Worm (Caenorhabditis elegans): Measurements from ENCODE around the gene enpl-1.

Gene enpl-1

ce11 chrIV:11082789-11083235, 36.3 kb upstream of the enpl-1 start (continued):
- no peak for TF ChIP-seq F57C9.4 (tag; optimal IDR thresholded peaks at IDR 0.05)
- no peak for TF ChIP-seq F37B4.10 (GFP tag; IDR thresholded peaks at IDR 0.05)
- TF ChIP-seq aptf-2 (GFP tag; conservative IDR thresholded peaks at IDR 0.05) = no peak
- TF ChIP-seq xnd-1 (tag; optimal IDR thresholded peaks at IDR 0.05) = no peak
- peak; percentile 8 for TF ChIP-seq B0261.1 (tag; optimal IDR thresholded peaks at IDR 0.05)
- TF ChIP-seq ceh-58 (GFP tag; IDR thresholded peaks at IDR 0.05) = no peak
- peak; percentile 86; the same call in 1 of the 2 replicates for TF ChIP-seq K11D2.4 (GFP tag; IDR thresholded peaks at IDR 0.05)
- TF ChIP-seq egl-18 (GFP tag; IDR thresholded peaks at IDR 0.05) = peak; percentile 78; the same call in 1 of the 2 replicates
- no peak for TF ChIP-seq tbx-9 (tag; optimal IDR thresholded peaks at IDR 0.05; ENCODE audit: borderline replicate concordance)
- TF ChIP-seq attf-6 (GFP tag; IDR thresholded peaks at IDR 0.05) = peak; percentile 13; the same call in 1 of the 2 replicates
- peak; percentile 63 for TF ChIP-seq rcor-1 (GFP tag; IDR thresholded peaks at IDR 0.05)
- TF ChIP-seq nfya-2 (GFP tag; IDR thresholded peaks at IDR 0.05) = no peak
- TF ChIP-seq zfh-2 (GFP tag; conservative IDR thresholded peaks at IDR 0.05) = peak; percentile 95
- TF ChIP-seq efl-1 (GFP tag; optimal IDR thresholded peaks at IDR 0.05) = no peak
- no peak for TF ChIP-seq F57A8.1 (GFP tag; optimal IDR thresholded peaks at IDR 0.05)
- no peak for TF ChIP-seq Y53G8AR.9 (GFP tag; conservative IDR thresholded peaks at IDR 0.05)
- TF ChIP-seq F23B12.7 (tag; optimal IDR thresholded peaks at IDR 0.05; ENCODE audit: insufficient read depth) = peak; percentile 27
- 0 out of 2 replicates have a peak, but pooled peaks have one; percentile 12 for TF ChIP-seq F39B2.1 (GFP tag; IDR thresholded peaks at IDR 0.05)
- peak; percentile 15; the same call in 1 of the 2 replicates for TF ChIP-seq ceh-100 (GFP tag; IDR thresholded peaks at IDR 0.05)
- TF ChIP-seq bed-2 (GFP tag; IDR thresholded peaks at IDR 0.05) = peak; percentile 30; the same call in 1 of the 2 replicates
- TF ChIP-seq ceh-40 (GFP tag; IDR thresholded peaks at IDR 0.05) = no peak
- TF ChIP-seq mel-28 (tag; optimal IDR thresholded peaks at IDR 0.05; ENCODE audit: borderline replicate concordance) = peak; percentile 65
- no peak for TF ChIP-seq snpc-3.4 (tag; optimal IDR thresholded peaks at IDR 0.05)
- peak; percentile 93 for TF ChIP-seq lin-40 (tag; optimal IDR thresholded peaks at IDR 0.05)
- TF ChIP-seq let-607 (tag; optimal IDR thresholded peaks at IDR 0.05) = peak; percentile 85 to 87
- TF ChIP-seq ztf-6 (GFP tag; IDR thresholded peaks at IDR 0.05) = no peak; the same call in 1 of the 2 replicates
- TF ChIP-seq lsy-27 (tag; optimal IDR thresholded peaks at IDR 0.05; ENCODE audit: borderline replicate concordance, insufficient read depth) = no peak
- TF ChIP-seq mcd-1 (GFP tag; IDR thresholded peaks at IDR 0.05) = peak; percentile 82
- TF ChIP-seq madf-10 (tag; optimal IDR thresholded peaks at IDR 0.05) = peak; percentile 84
- TF ChIP-seq B0019.2 (GFP tag; conservative IDR thresholded peaks at IDR 0.05) = no peak
- TF ChIP-seq ceh-27 (GFP tag; optimal IDR thresholded peaks at IDR 0.05) = peak; percentile 90
- TF ChIP-seq ztf-22 (GFP tag; optimal IDR thresholded peaks at IDR 0.05) = peak; percentile 81
- no peak for TF ChIP-seq fkh-3 (tag; optimal IDR thresholded peaks at IDR 0.05)
- TF ChIP-seq madf-6 (GFP tag; IDR thresholded peaks at IDR 0.05) = peak; percentile 12; the same call in 1 of the 2 replicates
- no peak for TF ChIP-seq unc-130 (GFP tag; optimal IDR thresholded peaks at IDR 0.05)

ce11 chrIV:11083609-11084008, 35.5 kb upstream of the enpl-1 start, which contains the start of gene klc-1:
Gene klc-1 (plus strand): TSS chrIV:11083735.
- TF ChIP-seq snpc-1.1 (tag; optimal IDR thresholded peaks at IDR 0.05; ENCODE audit: insufficient read depth) (peak; percentile 15), efl-1 (GFP tag; optimal IDR thresholded peaks at IDR 0.05) (peak; percentile 93), madf-3 (GFP tag; IDR thresholded peaks at IDR 0.05) (0 out of 2 replicates have a peak, but pooled peaks have one; percentile 45), F33H1.4 (GFP tag; IDR thresholded peaks at IDR 0.05) (peak; percentile 69), rcor-1 (GFP tag; IDR thresholded peaks at IDR 0.05) (no peak), B0035.1 (tag; optimal IDR thresholded peaks at IDR 0.05) (no peak), xnd-1 (tag; optimal IDR thresholded peaks at IDR 0.05) (peak; percentile 60), die-1 (tag; optimal IDR thresholded peaks at IDR 0.05) (no peak), pbrm-1 (GFP tag; IDR thresholded peaks at IDR 0.05) (peak; percentile 21; the same call in 1 of the 2 replicates), tlf-1 (GFP tag; optimal IDR thresholded peaks at IDR 0.05) (peak; percentile 27), lin-54 (GFP tag; optimal IDR thresholded peaks at IDR 0.05) (peak; percentile 27), snpc-4 (GFP tag; optimal IDR thresholded peaks at IDR 0.05) (no peak), snpc-4 (tag; optimal IDR thresholded peaks at IDR 0.05) (peak in 1 of 4 experiments; percentile 57), F55B11.4 (tag; optimal IDR thresholded peaks at IDR 0.05; ENCODE audit: borderline replicate concordance, insufficient read depth) (no peak), ceh-91 (GFP tag; IDR thresholded peaks at IDR 0.05) (peak; percentile 70), ekl-4 (GFP tag; IDR thresholded peaks at IDR 0.05) (0 out of 2 replicates have a peak, but pooled peaks have one; percentile 15)

Measured in whole organism, young adult.